Fruit fly (Drosophila melanogaster) whole organism, adult: ENCODE data around the gene Obp99b.
A peak's percentile ranks its signal among the peaks of the same experiment; 100 is the strongest.

Experiments
- CG11617 ChIP-seq: fragments of 200-800 bp; sonication (Bioruptor generic); optimal IDR thresholded peaks from 2 replicates; lab custom pipeline; 2017; ENCODE audit warnings: mild to moderate bottlenecking, missing biosample characterization, missing genetic modification reagents, missing genetic modification characterization
- CG12768 ChIP-seq: fragments of 200-800 bp; sonication (Bioruptor generic); optimal IDR thresholded peaks from 2 replicates; lab custom pipeline; 2017; ENCODE audit warnings: missing biosample characterization, missing genetic modification characterization, mild to moderate bottlenecking, moderate library complexity, missing genetic modification reagents
- CG33017 ChIP-seq: fragments of 200-800 bp; sonication (Bioruptor generic); optimal IDR thresholded peaks from 2 replicates; lab custom pipeline; 2018; ENCODE audit warnings: missing biosample characterization, mild to moderate bottlenecking, missing genetic modification characterization, moderate library complexity
- kay ChIP-seq: fragments of 200-800 bp; sonication (Bioruptor generic); peaks from one replicate; lab custom pipeline; 2016; ENCODE audit warnings: missing biosample characterization, missing genetic modification characterization, borderline replicate concordance

DNA sequence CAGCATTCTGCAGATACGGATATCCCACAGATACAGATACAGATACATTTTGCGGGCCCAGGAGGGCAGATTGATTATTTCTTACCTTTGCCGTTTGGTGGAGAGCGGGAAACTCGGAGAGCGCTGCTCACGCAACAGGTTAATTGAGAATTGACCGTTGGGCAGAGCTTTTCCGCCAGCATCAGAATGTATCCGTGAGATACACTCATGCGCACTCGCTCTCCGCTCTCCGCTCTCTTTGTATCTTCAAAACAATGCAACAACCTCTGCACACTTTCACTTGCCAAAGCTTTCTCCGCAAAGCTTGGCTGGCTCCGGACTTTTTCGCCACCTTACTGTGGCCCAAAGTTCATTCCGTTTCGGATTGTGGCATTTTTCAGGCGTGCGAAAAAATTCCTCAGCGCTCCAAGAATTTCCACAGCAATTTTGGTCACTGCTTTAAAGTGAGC, 34.5 kb downstream of the Obp99b start, which contains the start of the genes CG7582 and Gycalpha99B:
- TF ChIP-seq CG11617 (GFP tag; lab: Kevin White, UChicago) (no peak), CG12768 (GFP tag; lab: Kevin White, UChicago) (peak; percentile 48), CG33017 (tag; lab: Kevin White, UChicago) (no peak), kay (GFP tag; lab: Kevin White, UChicago) (no peak)
